Fruit fly (Drosophila melanogaster) whole organism, embryonic: Measurements from ENCODE around the gene CG6330.

ENCODE experiments used
- CG10979 ChIP-seq: fragments of 200-800 bp; sonication (Bioruptor generic); optimal IDR thresholded peaks from 2 replicates; lab custom pipeline; 2018; ENCODE audit warnings: missing biosample characterization, mild to moderate bottlenecking, missing genetic modification characterization, moderate library complexity
- CG11456 ChIP-seq: fragments of 200-800 bp; sonication (Bioruptor generic); IDR thresholded peaks from 3 replicates; pipeline ENCODE4 v1.3.6; 2022; ENCODE audit warnings: missing biosample characterization, missing genetic modification characterization
- CG12236 ChIP-seq: fragments of 200-800 bp; sonication (Bioruptor generic); optimal IDR thresholded peaks from 2 replicates; lab custom pipeline; 2016; ENCODE audit warnings: missing biosample characterization, missing genetic modification characterization
- CG13775 ChIP-seq: fragments of 200-800 bp; sonication (Bioruptor generic); optimal IDR thresholded peaks from 3 replicates; lab custom pipeline; 2017; ENCODE audit warnings: missing biosample characterization, mild to moderate bottlenecking, missing genetic modification characterization
- CG14014 ChIP-seq: fragments of 200-800 bp; sonication (Bioruptor generic); IDR thresholded peaks from 2 replicates; pipeline ENCODE4 v1.3.6; 2022; ENCODE audit warnings: missing biosample characterization, missing genetic modification characterization
- CG14710 ChIP-seq: fragments of 200-800 bp; sonication (Bioruptor generic); optimal IDR thresholded peaks from 3 replicates; lab custom pipeline; 2019; ENCODE audit warnings: missing biosample characterization, mild to moderate bottlenecking, missing genetic modification characterization, moderate library complexity
- CG1603 ChIP-seq: fragments of 200-800 bp; sonication (Bioruptor generic); optimal IDR thresholded peaks from 2 replicates; lab custom pipeline; 2019; ENCODE audit warnings: missing biosample characterization, mild to moderate bottlenecking, missing genetic modification characterization, moderate library complexity
- CG16779 ChIP-seq: fragments of 200-800 bp; sonication (Bioruptor generic); IDR thresholded peaks from 2 replicates; pipeline ENCODE4 v1.3.6; 2022; ENCODE audit warnings: missing biosample characterization, missing genetic modification characterization
- CG16813 ChIP-seq: fragments of 200-800 bp; sonication (Bioruptor generic); IDR thresholded peaks from 3 replicates; pipeline ENCODE4 v1.3.6; 2022; ENCODE audit warnings: missing biosample characterization, missing genetic modification characterization; ENCODE audit not compliant: partially characterized antibody
- CG16863 ChIP-seq: fragments of 200-800 bp; sonication (Bioruptor generic); optimal IDR thresholded peaks from 3 replicates; lab custom pipeline; 2016; ENCODE audit warnings: missing biosample characterization, missing genetic modification characterization
- CG17829 ChIP-seq: fragments of 200-800 bp; optimal IDR thresholded peaks from 2 replicates; lab custom pipeline; 2019; ENCODE audit warnings: missing biosample characterization, mild to moderate bottlenecking, missing genetic modification characterization, moderate library complexity
- CG30403 ChIP-seq: fragments of 200-800 bp; sonication (Bioruptor generic); optimal IDR thresholded peaks from 3 replicates; lab custom pipeline; 2016; ENCODE audit warnings: missing biosample characterization, missing genetic modification characterization
- CG33213 ChIP-seq: fragments of 200-800 bp; sonication (Bioruptor generic); optimal IDR thresholded peaks from 3 replicates; lab custom pipeline; 2016; ENCODE audit warnings: missing biosample characterization, missing genetic modification characterization
- CG3847 ChIP-seq: fragments of 200-800 bp; sonication (Bioruptor generic); IDR thresholded peaks from 2 replicates; pipeline ENCODE4 v1.3.6; 2022; ENCODE audit warnings: missing biosample characterization, missing genetic modification characterization
- CG4730 ChIP-seq: fragments of 200-800 bp; sonication (Bioruptor generic); IDR thresholded peaks from 2 replicates; pipeline ENCODE4 v1.3.6; 2022; ENCODE audit warnings: missing biosample characterization, missing genetic modification characterization
- CG6654 ChIP-seq: fragments of 200-800 bp; sonication (Bioruptor generic); optimal IDR thresholded peaks from 2 replicates; lab custom pipeline; 2017; ENCODE audit warnings: missing biosample characterization, mild to moderate bottlenecking, missing genetic modification characterization
- CG6689 ChIP-seq: fragments of 200-800 bp; sonication (Bioruptor generic); IDR thresholded peaks from 2 replicates; pipeline ENCODE4 v1.3.6; 2022; ENCODE audit warnings: missing biosample characterization, missing genetic modification characterization
- CG6765 ChIP-seq: fragments of 200-800 bp; sonication (Bioruptor generic); optimal IDR thresholded peaks from 3 replicates; lab custom pipeline; 2017; ENCODE audit warnings: missing biosample characterization, mild to moderate bottlenecking, missing genetic modification characterization
- CG7839 ChIP-seq: fragments of 200-800 bp; sonication (Bioruptor generic); optimal IDR thresholded peaks from 3 replicates; lab custom pipeline; 2018; ENCODE audit warnings: missing biosample characterization, mild to moderate bottlenecking, missing genetic modification characterization, moderate library complexity
- CG8359 ChIP-seq: fragments of 200-800 bp; sonication (Bioruptor generic); optimal IDR thresholded peaks from 2 replicates; lab custom pipeline; 2017; ENCODE audit warnings: missing biosample characterization, mild to moderate bottlenecking, missing genetic modification characterization, borderline replicate concordance
- CG8478 ChIP-seq: fragments of >200 bp; optimal IDR thresholded peaks from 2 replicates; lab custom pipeline; 2018
- CG8765 ChIP-seq: fragments of 200-800 bp; sonication (Bioruptor generic); IDR thresholded peaks from 2 replicates; pipeline ENCODE4 v1.3.6; 2022; ENCODE audit warnings: missing biosample characterization, missing genetic modification characterization
- CG9817 ChIP-seq: fragments of 200-800 bp; sonication (Bioruptor generic); optimal IDR thresholded peaks from 2 replicates; lab custom pipeline; 2018; ENCODE audit warnings: missing biosample characterization, mild to moderate bottlenecking, missing genetic modification characterization, moderate library complexity
- Dip3 ChIP-seq: fragments of 200-800 bp; sonication (Bioruptor generic); optimal IDR thresholded peaks from 3 replicates; lab custom pipeline; 2016; ENCODE audit warnings: missing biosample characterization, missing genetic modification characterization
- Doc2 ChIP-seq: fragments of 200-800 bp; sonication (Bioruptor generic); IDR thresholded peaks from 2 replicates; pipeline ENCODE4 v1.3.6; 2022; ENCODE audit warnings: missing biosample characterization, missing genetic modification characterization
- Doc3 ChIP-seq: fragments of 200-800 bp; sonication (Bioruptor generic); IDR thresholded peaks from 3 replicates; pipeline ENCODE4 v1.3.6; 2022; ENCODE audit warnings: missing biosample characterization, missing genetic modification characterization; ENCODE audit not compliant: partially characterized antibody
- ERR ChIP-seq: fragments of 200-800 bp; sonication (Bioruptor generic); optimal IDR thresholded peaks from 2 replicates; lab custom pipeline; 2016; ENCODE audit warnings: missing biosample characterization, missing genetic modification characterization
- GATAe ChIP-seq: fragments of 200-800 bp; sonication (Bioruptor generic); conservative IDR thresholded peaks from 2 replicates; pipeline ENCODE4 v1.3.6; 2022; ENCODE audit warnings: missing biosample characterization, missing genetic modification characterization
- H2.0 ChIP-seq: fragments of 200-800 bp; sonication (Bioruptor generic); IDR thresholded peaks from 2 replicates; pipeline ENCODE4 v1.3.6; 2022; ENCODE audit warnings: missing biosample characterization, missing genetic modification characterization
- HLHmδ ChIP-seq: fragments of 200-800 bp; sonication (Bioruptor generic); optimal IDR thresholded peaks from 2 replicates; lab custom pipeline; 2018; ENCODE audit warnings: missing biosample characterization, mild to moderate bottlenecking, missing genetic modification characterization, moderate library complexity
- Hmr ChIP-seq: fragments of 200-800 bp; sonication (Bioruptor generic); optimal IDR thresholded peaks from 3 replicates; lab custom pipeline; 2017; ENCODE audit warnings: mild to moderate bottlenecking, missing biosample characterization, missing genetic modification reagents, missing genetic modification characterization
- Hmx ChIP-seq: fragments of 200-800 bp; sonication (Bioruptor generic); optimal IDR thresholded peaks from 2 replicates; lab custom pipeline; 2016; ENCODE audit warnings: missing biosample characterization, missing genetic modification characterization
- Max ChIP-seq: fragments of 200-800 bp; sonication (Bioruptor generic); optimal IDR thresholded peaks from 2 replicates; lab custom pipeline; 2016; ENCODE audit warnings: missing biosample characterization, mild to moderate bottlenecking, missing genetic modification characterization
- Poxn ChIP-seq: fragments of 200-800 bp; sonication (Bioruptor generic); IDR thresholded peaks from 2 replicates; pipeline ENCODE4 v1.3.6; 2022; ENCODE audit warnings: missing biosample characterization, missing genetic modification characterization
- ac ChIP-seq: fragments of 200-800 bp; sonication (Bioruptor generic); optimal IDR thresholded peaks from 3 replicates; lab custom pipeline; 2017; ENCODE audit warnings: missing biosample characterization, mild to moderate bottlenecking, missing genetic modification characterization
- ap ChIP-seq: fragments of 200-800 bp; sonication (Bioruptor generic); IDR thresholded peaks from 2 replicates; pipeline ENCODE4 v1.3.6; 2022; ENCODE audit warnings: missing biosample characterization, missing genetic modification characterization
- ci ChIP-seq: fragments of 200-800 bp; sonication (Bioruptor generic); IDR thresholded peaks from 3 replicates; pipeline ENCODE4 v1.3.6; 2022; ENCODE audit warnings: missing biosample characterization, missing genetic modification characterization
- crc ChIP-seq: fragments of 200-800 bp; sonication (Bioruptor generic); optimal IDR thresholded peaks from 2 replicates; lab custom pipeline; 2016; ENCODE audit warnings: missing biosample characterization, missing genetic modification characterization
- cwo ChIP-seq: fragments of 200-800 bp; sonication (Bioruptor generic); optimal IDR thresholded peaks from 3 replicates; lab custom pipeline; 2017; ENCODE audit warnings: missing biosample characterization, missing genetic modification characterization, mild to moderate bottlenecking, moderate library complexity, missing genetic modification reagents
- dimm ChIP-seq: fragments of 200-800 bp; sonication (Bioruptor generic); IDR thresholded peaks from 2 replicates; pipeline ENCODE4 v1.3.6; 2022; ENCODE audit warnings: missing biosample characterization, missing genetic modification characterization
- en ChIP-seq: fragments of 200-800 bp; sonication (Bioruptor generic); optimal IDR thresholded peaks from 2 replicates; lab custom pipeline; 2016; ENCODE audit warnings: missing biosample characterization, missing genetic modification characterization
- exex ChIP-seq: fragments of 200-800 bp; sonication (Bioruptor generic); optimal IDR thresholded peaks from 4 replicates; lab custom pipeline; 2018; ENCODE audit warnings: missing biosample characterization, mild to moderate bottlenecking, missing genetic modification characterization, moderate library complexity
- fd96Cb ChIP-seq: fragments of 200-800 bp; sonication (Bioruptor generic); optimal IDR thresholded peaks from 2 replicates; lab custom pipeline; 2018; ENCODE audit warnings: missing biosample characterization, mild to moderate bottlenecking, missing genetic modification characterization, moderate library complexity
- gsb ChIP-seq: fragments of 200-800 bp; sonication (Bioruptor generic); IDR thresholded peaks from 2 replicates; pipeline ENCODE4 v1.3.6; 2022; ENCODE audit warnings: missing biosample characterization, missing genetic modification characterization
- kay ChIP-seq: fragments of 200-800 bp; sonication (Bioruptor generic); optimal IDR thresholded peaks from 2 replicates; lab custom pipeline; 2016; ENCODE audit warnings: missing biosample characterization, missing genetic modification characterization
- mld ChIP-seq: fragments of 200-800 bp; sonication (Bioruptor generic); IDR thresholded peaks from 3 replicates; pipeline ENCODE4 v1.3.6; 2022; ENCODE audit warnings: missing biosample characterization, missing genetic modification characterization; ENCODE audit not compliant: partially characterized antibody
- nerfin-1 ChIP-seq: fragments of 200-800 bp; sonication (Bioruptor generic); optimal IDR thresholded peaks from 3 replicates; lab custom pipeline; 2019; ENCODE audit warnings: missing biosample characterization, mild to moderate bottlenecking, missing genetic modification characterization, moderate library complexity
- phol ChIP-seq: fragments of 200-800 bp; sonication (Bioruptor generic); optimal IDR thresholded peaks from 3 replicates; lab custom pipeline; 2018; ENCODE audit warnings: missing biosample characterization, mild to moderate bottlenecking, missing genetic modification characterization, moderate library complexity
- psq ChIP-seq: fragments of 200-800 bp; sonication (Bioruptor generic); optimal IDR thresholded peaks from 2 replicates; lab custom pipeline; 2017; ENCODE audit warnings: missing biosample characterization, missing genetic modification characterization
- sob ChIP-seq: fragments of 200-800 bp; sonication (Bioruptor generic); IDR thresholded peaks from 2 replicates; pipeline ENCODE4 v1.3.6; 2022; ENCODE audit warnings: missing biosample characterization, missing genetic modification characterization
- stc ChIP-seq: fragments of 200-800 bp; sonication (Bioruptor generic); IDR thresholded peaks from 2 replicates; pipeline ENCODE4 v1.3.6; 2022; ENCODE audit warnings: missing biosample characterization, missing genetic modification characterization
- z ChIP-seq: fragments of 200-800 bp; sonication (Bioruptor generic); IDR thresholded peaks from 3 replicates; pipeline ENCODE4 v1.3.6; 2022; ENCODE audit warnings: missing biosample characterization, missing genetic modification characterization
- zfh2 ChIP-seq: fragments of 200-800 bp; sonication (Bioruptor generic); optimal IDR thresholded peaks from 2 replicates; lab custom pipeline; 2016; ENCODE audit warnings: missing biosample characterization, missing genetic modification characterization

CG6330 gene

DNA sequence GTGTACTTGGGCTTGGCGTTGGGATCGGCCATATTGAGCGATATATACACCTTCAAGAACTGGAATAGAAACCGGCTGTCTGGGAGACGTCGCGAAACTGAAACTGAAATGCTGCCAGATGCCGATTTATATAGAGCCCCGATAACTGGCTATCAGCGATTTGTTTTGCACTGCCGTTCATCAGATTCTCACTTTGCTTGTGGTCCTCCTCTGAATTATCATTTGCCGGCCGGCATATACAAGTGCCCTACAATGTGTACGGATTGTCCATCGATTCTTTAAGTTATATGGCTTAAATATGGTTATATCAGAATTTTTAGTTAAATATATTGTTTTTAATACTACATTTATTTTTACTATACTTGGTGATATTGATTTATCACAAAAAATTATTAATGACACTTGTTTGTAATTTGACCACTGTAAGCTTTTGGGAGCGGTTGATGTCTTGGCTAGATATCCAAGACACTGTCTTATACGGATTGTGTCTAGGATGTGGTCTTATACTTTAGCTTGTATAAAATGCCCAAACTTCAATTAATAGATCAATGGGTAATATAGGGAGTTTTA lies 30.2 kb upstream of the CG6330 start, which contains the start of gene CG31075 (continued):
- TF ChIP-seq crc (GFP tag; lab: Kevin White, UChicago) (no peak), fd96Cb (no peak), Hmx (GFP tag; lab: Kevin White, UChicago) (no peak), en (GFP tag; lab: Kevin White, UChicago) (no peak), ci (GFP tag; lab: Robert Waterston, UW) (peak; percentile 61; the same call in 2 of the 3 replicates), stc (no peak; the same call in 1 of the 2 replicates), CG16813 (GFP tag; lab: Robert Waterston, UW) (no peak), ac (GFP tag; lab: Kevin White, UChicago) (no peak), CG16779 (no peak), ap (GFP tag; lab: Robert Waterston, UW) (peak; percentile 33), Doc3 (no peak), Poxn (GFP tag; lab: Robert Waterston, UW) (peak; percentile 62), sob (peak; percentile 50; the same call in 1 of the 2 replicates), Dip3 (GFP tag; lab: Kevin White, UChicago) (peak; percentile 23), cwo (GFP tag; lab: Kevin White, UChicago) (peak; percentile 63), CG30403 (peak; percentile 63), CG8478 (lab: Kevin White, UChicago) (no peak), CG11456 (GFP tag; lab: Robert Waterston, UW) (0 out of 3 replicates have a peak, but pooled peaks have one; percentile 23), Max (GFP tag; lab: Kevin White, UChicago) (peak; percentile 54), ERR (GFP tag; lab: Kevin White, UChicago) (no peak), CG17829 (tag; lab: Kevin White, UChicago) (no peak), nerfin-1 (tag; lab: Kevin White, UChicago) (no peak), GATAe (GFP tag; lab: Robert Waterston, UW) (peak; percentile 17; the same call in 1 of the 2 replicates), CG6765 (GFP tag; lab: Kevin White, UChicago) (peak; percentile 23), phol (tag; lab: Kevin White, UChicago) (peak; percentile 51), CG14710 (no peak), CG14014 (peak; percentile 55; the same call in 1 of the 2 replicates), CG4730 (GFP tag; lab: Robert Waterston, UW) (no peak), kay (no peak), CG3847 (peak; percentile 59), mld (no peak), CG13775 (GFP tag; lab: Kevin White, UChicago) (no peak), Doc2 (GFP tag; lab: Robert Waterston, UW) (no peak), CG33213 (no peak), CG6654 (GFP tag; lab: Kevin White, UChicago) (no peak), CG7839 (tag; lab: Kevin White, UChicago) (peak; percentile 69), CG12236 (no peak)

DNA sequence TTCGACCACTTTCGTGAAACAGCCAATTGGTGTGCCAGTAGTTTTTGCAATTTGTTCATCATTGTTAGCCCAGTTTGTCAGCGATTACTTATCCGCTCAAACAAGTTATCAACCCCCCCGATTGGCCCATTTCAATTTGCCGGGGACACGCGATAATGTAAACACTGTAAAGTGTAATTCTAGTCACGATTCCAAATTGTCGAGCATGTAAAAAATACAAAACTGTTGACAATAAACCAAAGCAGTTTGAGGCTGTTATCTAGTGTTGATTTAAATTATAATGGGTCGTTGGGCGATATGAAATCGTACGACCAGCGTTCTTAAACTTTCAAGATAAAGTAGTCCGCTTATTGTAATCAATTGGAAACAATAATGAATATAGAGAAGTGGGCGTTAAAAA lies 29.2 kb upstream of the CG6330 start:
- TF ChIP-seq CG9817 (tag; lab: Kevin White, UChicago) (no peak), dimm (GFP tag; lab: Robert Waterston, UW) (no peak), CG8359 (GFP tag; lab: Kevin White, UChicago) (no peak), CG8765 (GFP tag; lab: Robert Waterston, UW) (no peak), Doc3 (no peak), psq (GFP tag; lab: Kevin White, UChicago) (no peak), CG16863 (GFP tag; lab: Kevin White, UChicago) (no peak), gsb (GFP tag; lab: Robert Waterston, UW) (no peak), Hmr (GFP tag; lab: Kevin White, UChicago) (peak; percentile 4), CG30403 (no peak), CG6689 (GFP tag; lab: Robert Waterston, UW) (no peak), CG1603 (no peak), z (no peak), CG10979 (tag; lab: Kevin White, UChicago) (no peak), zfh2 (GFP tag; lab: Kevin White, UChicago) (no peak), exex (tag; lab: Kevin White, UChicago) (peak; percentile 88), H2.0 (GFP tag; lab: Robert Waterston, UW) (no peak), HLHmδ (GFP tag; lab: Kevin White, UChicago) (no peak), Max (GFP tag; lab: Kevin White, UChicago) (no peak)
